Fruit fly (Drosophila melanogaster) whole organism, prepupa: ENCODE results near the gene E23.

Experiments used
- Blimp-1 ChIP-seq: fragments of 200-800 bp; sonication (Bioruptor generic); optimal IDR thresholded peaks from 3 replicates; lab custom pipeline; 2017; ENCODE audit warnings: missing biosample characterization, missing genetic modification characterization, mild to moderate bottlenecking, moderate library complexity, missing genetic modification reagents
- CG10631 ChIP-seq: fragments of 200-800 bp; sonication (Bioruptor generic); optimal IDR thresholded peaks from 2 replicates; lab custom pipeline; 2016; ENCODE audit warnings: missing biosample characterization, missing genetic modification characterization
- CG1621 ChIP-seq: fragments of 200-800 bp; sonication (Bioruptor generic); optimal IDR thresholded peaks from 3 replicates; lab custom pipeline; 2018; ENCODE audit warnings: missing biosample characterization, mild to moderate bottlenecking, missing genetic modification characterization
- CG6163 ChIP-seq: fragments of 200-800 bp; sonication (Bioruptor generic); IDR thresholded peaks from 3 replicates; pipeline ENCODE4 v1.3.6; 2022; ENCODE audit warnings: missing biosample characterization, missing genetic modification characterization
- CG8119 ChIP-seq: fragments of 200-800 bp; sonication (Bioruptor generic); IDR thresholded peaks from 3 replicates; pipeline ENCODE4 v1.3.6; 2022; ENCODE audit warnings: missing biosample characterization, missing genetic modification characterization
- CG8319 ChIP-seq: fragments of 200-800 bp; sonication (Bioruptor generic); optimal IDR thresholded peaks from 3 replicates; lab custom pipeline; 2016; ENCODE audit warnings: missing biosample characterization, missing genetic modification characterization
- Gug ChIP-seq: fragments of 200-800 bp; sonication (Bioruptor generic); IDR thresholded peaks from 2 replicates; pipeline ENCODE4 v1.3.6; 2022; ENCODE audit warnings: missing biosample characterization, missing genetic modification characterization
- OdsH ChIP-seq: fragments of 200-800 bp; sonication (Bioruptor generic); optimal IDR thresholded peaks from 3 replicates; lab custom pipeline; 2016; ENCODE audit warnings: missing biosample characterization, missing genetic modification characterization
- Sox15 ChIP-seq: fragments of 200-800 bp; sonication (Bioruptor generic); optimal IDR thresholded peaks from 3 replicates; lab custom pipeline; 2016; ENCODE audit warnings: missing biosample characterization, missing genetic modification characterization
- fkh ChIP-seq: fragments of 200-800 bp; sonication (Bioruptor generic); optimal IDR thresholded peaks from 3 replicates; lab custom pipeline; 2017; ENCODE audit warnings: missing biosample characterization, mild to moderate bottlenecking, missing genetic modification characterization, moderate library complexity

DNA sequence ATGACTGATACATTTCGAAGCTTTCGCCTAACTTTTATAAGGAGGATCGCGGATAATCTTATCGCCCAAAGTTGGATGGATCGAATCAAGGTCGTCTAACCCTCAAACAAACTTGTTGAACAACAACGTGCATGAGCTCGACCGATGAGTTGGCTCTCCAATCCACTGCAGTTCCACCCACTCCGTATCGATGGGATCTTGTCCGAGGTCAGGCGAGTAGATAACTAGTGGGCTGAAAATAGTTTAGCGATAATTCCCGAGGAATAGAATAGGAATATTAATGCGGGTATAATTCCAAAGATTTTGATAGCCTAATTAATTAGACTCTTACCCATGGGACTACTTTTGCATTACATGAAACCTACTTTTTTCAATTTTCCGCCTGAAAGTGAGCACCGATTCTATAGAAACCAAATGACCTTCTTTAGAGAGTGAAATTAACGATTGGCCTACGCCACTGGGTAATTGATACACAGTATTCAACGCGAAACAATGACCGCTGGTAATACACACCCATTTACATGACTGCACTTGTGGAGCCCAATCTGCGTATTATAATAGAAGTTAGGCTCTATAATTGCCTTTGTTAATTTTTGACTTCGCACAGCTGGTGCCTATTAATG lies 60.8 kb downstream of the E23 start:
- no peak for TF ChIP-seq Gug
- no peak for TF ChIP-seq CG10631 (GFP tag; lab: Kevin White, UChicago)
- TF ChIP-seq CG8119 (GFP tag; lab: Robert Waterston, UW): no peak
- TF ChIP-seq OdsH (GFP tag; lab: Kevin White, UChicago): no peak
- TF ChIP-seq Sox15 (GFP tag; lab: Kevin White, UChicago): no peak
- TF ChIP-seq CG8319: no peak
- TF ChIP-seq CG6163: no peak
- no peak for TF ChIP-seq Blimp-1 (GFP tag; lab: Kevin White, UChicago)
- no peak for TF ChIP-seq CG1621 (tag; lab: Kevin White, UChicago)
- TF ChIP-seq fkh (GFP tag; lab: Kevin White, UChicago): no peak
